Worm (Caenorhabditis elegans): ENCODE results near the gene K04F1.8.
"Not testable (repeated sequence)": the region's sequence is repeated elsewhere in the genome, so short reads cannot be mapped to it uniquely, and the experiment has no call there.

Gene K04F1.8

ce11 chrV:1685328-1685727 is 18.3 kb downstream of the K04F1.8 start, which contains the start of gene srh-5:
srh-5 (plus strand) TSS chrV:1685628.
- TF ChIP-seq ceh-39 (tag; optimal IDR thresholded peaks at IDR 0.05): no peak
- no peak for TF ChIP-seq flh-1 (GFP tag; optimal IDR thresholded peaks at IDR 0.05)

ce11 chrV:1692494-1692893 is 25.5 kb downstream of the K04F1.8 start, which contains the start of gene Y46H3C.5:
Y46H3C.5 (minus strand) TSS chrV:1692495.
- not testable (repeated sequence) for TF ChIP-seq lin-32 (GFP tag; optimal IDR thresholded peaks at IDR 0.05); ceh-83 (GFP tag; optimal IDR thresholded peaks at IDR 0.05); lsy-2 (tag; optimal IDR thresholded peaks at IDR 0.05)

- not testable (repeated sequence) for TF ChIP-seq nhr-237 (tag; optimal IDR thresholded peaks at IDR 0.05); mls-2 (tag; optimal IDR thresholded peaks at IDR 0.05); bed-3 (GFP tag; optimal IDR thresholded peaks at IDR 0.05)
Observed at ce11 chrV:1693876-1694275, 26.9 kb downstream of the K04F1.8 start, which contains the start of gene Y46H3C.7. Y46H3C.7 (minus strand) TSS chrV:1694022.

DNA sequence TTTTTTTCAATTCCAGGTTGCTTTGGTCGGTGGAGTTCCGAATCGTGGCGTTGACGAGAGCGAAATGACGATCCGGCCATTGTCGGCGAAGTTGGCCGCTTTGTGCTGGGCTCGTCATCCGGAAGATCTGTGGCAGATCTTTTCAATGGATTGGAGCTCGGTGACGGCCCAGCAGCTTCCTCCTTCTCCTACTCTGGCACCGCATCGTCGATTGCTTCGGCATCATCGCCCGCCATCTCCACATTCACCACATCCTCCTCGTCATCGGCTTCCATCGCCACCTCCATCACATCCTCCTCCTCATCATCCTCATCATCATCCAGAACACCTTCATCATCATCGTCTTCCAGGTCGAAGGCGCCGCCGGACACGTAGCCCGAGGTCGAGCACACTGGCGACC is 31.4 kb downstream of the K04F1.8 start:
- no peak for TF ChIP-seq drap-1 (GFP tag; optimal IDR thresholded peaks at IDR 0.05)
- TF ChIP-seq cnd-1 (tag; optimal IDR thresholded peaks at IDR 0.05): no peak

DNA sequence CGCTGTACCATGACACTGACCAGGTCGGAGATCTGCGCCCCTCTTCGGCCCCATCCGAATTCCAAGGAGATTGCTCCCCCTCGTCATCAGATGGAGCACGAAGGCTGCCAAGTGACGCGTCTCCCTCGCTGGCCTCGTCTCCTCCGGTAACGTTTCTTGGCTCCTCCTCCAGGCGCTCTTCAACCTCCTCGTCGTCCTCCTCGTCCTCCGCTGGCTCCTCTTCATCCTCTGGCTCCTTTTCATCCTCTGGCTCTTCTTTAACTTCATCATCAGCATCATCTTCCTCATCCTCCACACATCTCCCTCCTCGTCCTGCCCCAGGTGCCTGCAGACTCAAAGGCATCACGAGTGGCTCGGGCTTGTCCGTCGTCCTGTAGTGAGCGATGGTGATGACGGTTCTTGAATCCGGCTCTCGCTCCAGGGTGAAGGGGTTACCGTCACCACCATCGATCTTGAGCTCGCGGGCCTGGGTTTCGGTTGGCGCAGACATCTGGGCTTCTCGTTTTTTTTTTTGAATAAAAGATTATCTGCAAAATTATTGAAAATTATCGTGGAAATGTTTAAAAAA is 32.3 kb downstream of the K04F1.8 start:
- no peak for TF ChIP-seq unc-39 (tag; optimal IDR thresholded peaks at IDR 0.05)
- no peak for TF ChIP-seq nhr-12 (tag; optimal IDR thresholded peaks at IDR 0.05)
- no peak for TF ChIP-seq hlh-1 (tag; optimal IDR thresholded peaks at IDR 0.05)
- TF ChIP-seq ceh-43 (GFP tag; optimal IDR thresholded peaks at IDR 0.05): no peak
- TF ChIP-seq mls-2 (tag; optimal IDR thresholded peaks at IDR 0.05): no peak

DNA sequence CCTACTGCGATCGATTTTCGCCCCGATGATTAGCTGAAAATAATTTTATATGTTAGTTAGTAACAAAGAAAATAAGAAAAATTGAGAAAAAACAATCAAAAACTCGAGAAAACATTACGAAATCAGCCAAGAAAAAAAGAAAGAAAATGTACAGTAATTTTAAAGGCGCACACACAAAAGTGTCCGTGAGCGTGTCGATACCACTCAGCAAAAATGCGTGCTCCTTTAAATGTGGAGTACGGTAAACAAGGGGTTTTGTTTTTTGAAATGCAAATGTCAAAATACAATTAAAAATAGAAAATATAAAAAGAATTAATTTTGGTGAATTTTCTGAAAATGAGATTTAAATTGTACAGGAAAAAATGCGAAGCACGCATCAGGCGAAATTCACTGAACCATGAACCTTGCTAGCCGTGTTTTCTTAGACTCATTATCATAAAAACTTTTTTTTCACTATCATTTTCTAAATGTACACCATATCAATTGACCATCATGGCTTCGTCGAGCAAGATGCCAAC is 34.6 kb downstream of the K04F1.8 start, which contains the start of gene srw-90:
TSS of gene srw-90 (plus strand) at position 468 of the 518 bp plus-strand sequence.
- no peak for TF ChIP-seq nhr-12 (tag; optimal IDR thresholded peaks at IDR 0.05)

DNA sequence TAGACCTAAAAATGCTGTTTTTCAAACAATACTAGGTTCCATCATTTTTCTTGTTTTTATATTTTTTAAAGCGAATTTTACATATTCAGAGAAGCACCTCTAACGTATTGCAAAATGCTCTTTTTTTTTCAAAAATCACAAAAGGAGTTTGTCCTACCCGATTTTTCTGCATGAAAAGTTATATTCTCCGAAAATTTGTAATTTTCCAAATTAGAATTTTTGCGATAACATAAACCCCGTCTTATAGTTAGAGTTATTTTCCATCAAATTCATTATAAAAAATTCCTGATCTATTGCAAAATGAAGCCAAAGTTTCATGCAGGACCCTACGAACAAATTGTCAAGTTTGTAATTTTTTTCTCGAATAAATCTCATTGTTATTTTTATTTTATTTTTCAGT is 41.4 kb downstream of the K04F1.8 start, which contains the start of gene srw-99:
TSS of gene srw-99 (plus strand) at position 301 of the 400 bp plus-strand sequence.
- TF ChIP-seq blmp-1 (tag; optimal IDR thresholded peaks at IDR 0.05) (no peak), nhr-2 (tag; optimal IDR thresholded peaks at IDR 0.05) (no peak), snpc-4 (tag; optimal IDR thresholded peaks at IDR 0.05) (no peak), bed-3 (GFP tag; optimal IDR thresholded peaks at IDR 0.05) (no peak), nhr-76 (tag; optimal IDR thresholded peaks at IDR 0.05) (no peak), ztf-11 (tag; optimal IDR thresholded peaks at IDR 0.05) (no peak), ces-1 (GFP tag; optimal IDR thresholded peaks at IDR 0.05) (no peak), ham-2 (GFP tag; optimal IDR thresholded peaks at IDR 0.05) (no peak), mab-5 (tag; optimal IDR thresholded peaks at IDR 0.05) (no peak), drap-1 (GFP tag; optimal IDR thresholded peaks at IDR 0.05) (no peak), nhr-12 (tag; optimal IDR thresholded peaks at IDR 0.05) (no peak), unc-62 (GFP tag; optimal IDR thresholded peaks at IDR 0.05) (no peak), mls-2 (tag; optimal IDR thresholded peaks at IDR 0.05) (no peak), hlh-1 (tag; optimal IDR thresholded peaks at IDR 0.05) (no peak), ceh-43 (GFP tag; optimal IDR thresholded peaks at IDR 0.05) (no peak), lin-13 (tag; optimal IDR thresholded peaks at IDR 0.05) (no peak), ceh-83 (GFP tag; optimal IDR thresholded peaks at IDR 0.05) (no peak), nhr-28 (tag; optimal IDR thresholded peaks at IDR 0.05) (no peak), zip-8 (tag; optimal IDR thresholded peaks at IDR 0.05) (no peak)

DNA sequence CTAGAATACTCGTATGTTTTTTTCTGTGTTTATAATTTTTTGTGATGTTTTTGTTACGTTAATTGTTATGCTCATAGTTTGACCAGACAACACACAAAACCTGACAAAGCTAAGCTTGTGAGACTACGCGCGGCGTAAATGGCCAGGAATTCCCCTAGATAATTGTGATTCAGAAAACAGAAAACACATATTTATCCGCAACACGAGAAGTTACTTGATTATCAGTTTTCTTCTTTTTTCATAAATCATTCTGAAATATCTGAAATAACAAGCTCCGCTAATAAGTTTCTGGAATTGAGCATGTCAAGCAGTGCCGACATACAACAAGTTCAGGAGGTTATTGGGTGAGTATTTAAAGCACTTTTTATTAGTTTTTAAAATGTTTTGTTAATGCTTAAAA is 43.9 kb downstream of the K04F1.8 start, which contains the start of gene srw-100:
TSS of gene srw-100 (plus strand) at position 301 of the 400 bp plus-strand sequence.
- TF ChIP-seq lsy-2 (tag; optimal IDR thresholded peaks at IDR 0.05) (no peak), unc-39 (tag; optimal IDR thresholded peaks at IDR 0.05) (no peak), unc-62 (GFP tag; optimal IDR thresholded peaks at IDR 0.05) (no peak), elt-3 (tag; optimal IDR thresholded peaks at IDR 0.05) (no peak), lin-13 (tag; optimal IDR thresholded peaks at IDR 0.05) (no peak), pha-4 (tag; optimal IDR thresholded peaks at IDR 0.05) (no peak), ceh-39 (tag; optimal IDR thresholded peaks at IDR 0.05) (no peak), nhr-76 (tag; optimal IDR thresholded peaks at IDR 0.05) (no peak), ceh-83 (GFP tag; optimal IDR thresholded peaks at IDR 0.05) (no peak), ces-1 (GFP tag; optimal IDR thresholded peaks at IDR 0.05) (no peak), bed-3 (GFP tag; optimal IDR thresholded peaks at IDR 0.05) (no peak), sem-2 (GFP tag; optimal IDR thresholded peaks at IDR 0.05) (no peak), cnd-1 (tag; optimal IDR thresholded peaks at IDR 0.05) (no peak), lin-32 (GFP tag; optimal IDR thresholded peaks at IDR 0.05) (no peak), unc-120 (tag; optimal IDR thresholded peaks at IDR 0.05; ENCODE audit: poor library complexity, severe bottlenecking) (no peak)

Measured in whole organism, mixed stage, embryonic.